Fruit fly (Drosophila melanogaster) whole organism, embryonic: ENCODE measurements around the gene CG31321.

ENCODE experiments used
- Abd-B ChIP-seq: fragments of 200-800 bp; sonication (Bioruptor generic); optimal IDR thresholded peaks from 2 replicates; lab custom pipeline; 2018; ENCODE audit warnings: missing biosample characterization, mild to moderate bottlenecking, missing genetic modification characterization, moderate library complexity
- Aef1 ChIP-seq: fragments of 200-800 bp; sonication (Bioruptor generic); IDR thresholded peaks from 3 replicates; pipeline ENCODE4 v1.3.6; 2022; ENCODE audit warnings: missing biosample characterization, missing genetic modification characterization
- Bteb2 ChIP-seq: fragments of 200-800 bp; sonication (Bioruptor generic); optimal IDR thresholded peaks from 2 replicates; lab custom pipeline; 2016; ENCODE audit warnings: missing biosample characterization, missing genetic modification characterization
- C15 ChIP-seq: fragments of 200-800 bp; sonication (Bioruptor generic); IDR thresholded peaks from 3 replicates; pipeline ENCODE4 v1.3.6; 2022; ENCODE audit warnings: missing biosample characterization, missing genetic modification characterization
- CG10462 ChIP-seq: fragments of 200-800 bp; sonication (Bioruptor generic); optimal IDR thresholded peaks from 2 replicates; lab custom pipeline; 2016; ENCODE audit warnings: missing biosample characterization, missing genetic modification characterization
- CG11456 ChIP-seq: fragments of 200-800 bp; sonication (Bioruptor generic); IDR thresholded peaks from 3 replicates; pipeline ENCODE4 v1.3.6; 2022; ENCODE audit warnings: missing biosample characterization, missing genetic modification characterization
- CG12071 ChIP-seq: fragments of 200-800 bp; sonication (Bioruptor generic); optimal IDR thresholded peaks from 3 replicates; lab custom pipeline; 2018; ENCODE audit warnings: missing biosample characterization, mild to moderate bottlenecking, missing genetic modification characterization
- CG13296 ChIP-seq: fragments of 200-800 bp; sonication (Bioruptor generic); optimal IDR thresholded peaks from 3 replicates; lab custom pipeline; 2018; ENCODE audit warnings: missing biosample characterization, mild to moderate bottlenecking, missing genetic modification characterization
- CG15514 ChIP-seq: fragments of 200-800 bp; sonication (Bioruptor generic); optimal IDR thresholded peaks from 3 replicates; lab custom pipeline; 2017; ENCODE audit warnings: missing biosample characterization, missing genetic modification characterization, mild to moderate bottlenecking, moderate library complexity, missing genetic modification reagents
- CG16815 ChIP-seq: fragments of 200-800 bp; sonication (Bioruptor generic); optimal IDR thresholded peaks from 3 replicates; lab custom pipeline; 2017; ENCODE audit warnings: missing biosample characterization, mild to moderate bottlenecking, missing genetic modification characterization
- CG17328 ChIP-seq: fragments of 200-800 bp; sonication (Bioruptor generic); IDR thresholded peaks from 2 replicates; pipeline ENCODE4 v1.3.6; 2022; ENCODE audit warnings: missing biosample characterization, missing genetic modification characterization
- CG17361 ChIP-seq: fragments of 200-800 bp; sonication (Bioruptor generic); IDR thresholded peaks from 3 replicates; pipeline ENCODE4 v1.3.6; 2022; ENCODE audit warnings: missing biosample characterization, missing genetic modification characterization
- CG17385 ChIP-seq: fragments of 200-800 bp; sonication (Bioruptor generic); optimal IDR thresholded peaks from 3 replicates; lab custom pipeline; 2018; ENCODE audit warnings: missing biosample characterization, mild to moderate bottlenecking, missing genetic modification characterization
- CG17568 ChIP-seq: fragments of 200-800 bp; sonication (Bioruptor generic); optimal IDR thresholded peaks from 2 replicates; lab custom pipeline; 2018; ENCODE audit warnings: missing biosample characterization, mild to moderate bottlenecking, missing genetic modification characterization, moderate library complexity
- CG18011 ChIP-seq: fragments of 200-800 bp; sonication (Bioruptor generic); optimal IDR thresholded peaks from 2 replicates; lab custom pipeline; 2017; ENCODE audit warnings: missing biosample characterization, missing genetic modification characterization, mild to moderate bottlenecking, moderate library complexity, missing genotype
- CG1832 ChIP-seq: fragments of 200-800 bp; sonication (Bioruptor generic); optimal IDR thresholded peaks from 2 replicates; lab custom pipeline; 2017; ENCODE audit warnings: missing biosample characterization, mild to moderate bottlenecking, missing genetic modification characterization, inconsistent platforms
- CG18764 ChIP-seq: fragments of 200-800 bp; sonication (Bioruptor generic); optimal IDR thresholded peaks from 3 replicates; lab custom pipeline; 2016; ENCODE audit warnings: missing biosample characterization, missing genetic modification characterization
- CG2129 ChIP-seq: fragments of 200-800 bp; sonication (Bioruptor generic); IDR thresholded peaks from 2 replicates; pipeline ENCODE4 v1.3.6; 2022; ENCODE audit warnings: missing biosample characterization, missing genetic modification characterization; ENCODE audit not compliant: partially characterized antibody
- CG3847 ChIP-seq: fragments of 200-800 bp; sonication (Bioruptor generic); IDR thresholded peaks from 2 replicates; pipeline ENCODE4 v1.3.6; 2022; ENCODE audit warnings: missing biosample characterization, missing genetic modification characterization
- CG4282 ChIP-seq: fragments of 200-800 bp; sonication (Bioruptor generic); optimal IDR thresholded peaks from 2 replicates; lab custom pipeline; 2016; ENCODE audit warnings: missing biosample characterization, missing genetic modification characterization
- CG6175 ChIP-seq: fragments of 200-800 bp; sonication (Bioruptor generic); IDR thresholded peaks from 3 replicates; pipeline ENCODE4 v1.3.6; 2022; ENCODE audit warnings: missing biosample characterization, missing genetic modification characterization
- CG7745 ChIP-seq: fragments of 200-800 bp; sonication (Bioruptor generic); optimal IDR thresholded peaks from 2 replicates; lab custom pipeline; 2018; ENCODE audit warnings: missing biosample characterization, mild to moderate bottlenecking, missing genetic modification characterization, moderate library complexity
- Deaf1 ChIP-seq: fragments of 200-800 bp; optimal IDR thresholded peaks from 3 replicates; lab custom pipeline; 2019; ENCODE audit warnings: missing biosample characterization, mild to moderate bottlenecking, missing genetic modification characterization, moderate library complexity
- Fer3 ChIP-seq: fragments of 200-800 bp; sonication (Bioruptor generic); optimal IDR thresholded peaks from 2 replicates; lab custom pipeline; 2018; ENCODE audit warnings: missing biosample characterization, mild to moderate bottlenecking, missing genetic modification characterization, moderate library complexity
- Hand ChIP-seq: fragments of 200-800 bp; sonication (Bioruptor generic); optimal IDR thresholded peaks from 2 replicates; lab custom pipeline; 2017; ENCODE audit warnings: mild to moderate bottlenecking, missing biosample characterization, missing genetic modification reagents, missing genetic modification characterization
- Kr ChIP-seq: fragments of 200-800 bp; sonication (Bioruptor generic); optimal IDR thresholded peaks from 2 replicates; lab custom pipeline; 2017; ENCODE audit warnings: missing biosample characterization, mild to moderate bottlenecking, missing genetic modification characterization
- MESR4 ChIP-seq: fragments of 200-800 bp; sonication (Bioruptor generic); optimal IDR thresholded peaks from 2 replicates; lab custom pipeline; 2018; ENCODE audit warnings: missing biosample characterization, mild to moderate bottlenecking, missing genetic modification characterization, moderate library complexity
- Med ChIP-seq: fragments of 200-800 bp; sonication (Bioruptor generic); peaks from one replicate; lab custom pipeline; 2016; ENCODE audit warnings: missing biosample characterization, missing genetic modification characterization, mild to moderate bottlenecking, inconsistent platforms, moderate library complexity
- Oaz ChIP-seq: fragments of 200-800 bp; sonication (Bioruptor generic); IDR thresholded peaks from 2 replicates; pipeline ENCODE4 v1.3.6; 2022; ENCODE audit warnings: missing biosample characterization, missing genetic modification characterization
- Tbp ChIP-seq: fragments of >200 bp; optimal IDR thresholded peaks from 2 replicates; lab custom pipeline; 2018; ENCODE audit warnings: missing biosample characterization, missing genetic modification characterization
- Xbp1 ChIP-seq: fragments of 200-800 bp; sonication (Bioruptor generic); optimal IDR thresholded peaks from 3 replicates; lab custom pipeline; 2016; ENCODE audit warnings: missing biosample characterization, mild to moderate bottlenecking, missing genetic modification characterization
- ac ChIP-seq: fragments of 200-800 bp; sonication (Bioruptor generic); optimal IDR thresholded peaks from 3 replicates; lab custom pipeline; 2017; ENCODE audit warnings: missing biosample characterization, mild to moderate bottlenecking, missing genetic modification characterization
- amos ChIP-seq: fragments of 200-800 bp; sonication (Bioruptor generic); IDR thresholded peaks from 2 replicates; pipeline ENCODE4 v1.3.6; 2022; ENCODE audit warnings: missing biosample characterization, missing genetic modification characterization; ENCODE audit not compliant: partially characterized antibody
- br ChIP-seq: fragments of >200 bp; optimal IDR thresholded peaks from 2 replicates; lab custom pipeline; 2017
- ci ChIP-seq: fragments of 200-800 bp; sonication (Bioruptor generic); IDR thresholded peaks from 3 replicates; pipeline ENCODE4 v1.3.6; 2022; ENCODE audit warnings: missing biosample characterization, missing genetic modification characterization
- crol ChIP-seq: fragments of 200-800 bp; sonication (Bioruptor generic); IDR thresholded peaks from 2 replicates; pipeline ENCODE4 v1.3.6; 2022; ENCODE audit warnings: missing biosample characterization, missing genetic modification characterization
- danr ChIP-seq: fragments of 200-800 bp; sonication (Bioruptor generic); IDR thresholded peaks from 2 replicates; pipeline ENCODE4 v1.3.6; 2022; ENCODE audit warnings: missing biosample characterization, missing genetic modification characterization
- dmrt11E ChIP-seq: fragments of 200-800 bp; sonication (Bioruptor generic); optimal IDR thresholded peaks from 3 replicates; lab custom pipeline; 2018; ENCODE audit warnings: missing biosample characterization, mild to moderate bottlenecking, missing genetic modification characterization, moderate library complexity
- esg ChIP-seq: fragments of 200-800 bp; sonication (Bioruptor generic); conservative IDR thresholded peaks from 2 replicates; pipeline ENCODE4 v1.3.6; 2022; ENCODE audit warnings: missing biosample characterization, missing genetic modification characterization
- fd64A ChIP-seq: fragments of 200-800 bp; sonication (Bioruptor generic); optimal IDR thresholded peaks from 3 replicates; lab custom pipeline; 2018; ENCODE audit warnings: missing biosample characterization, mild to moderate bottlenecking, missing genetic modification characterization
- grau ChIP-seq: fragments of 200-800 bp; optimal IDR thresholded peaks from 3 replicates; lab custom pipeline; 2019; ENCODE audit warnings: missing biosample characterization, mild to moderate bottlenecking, missing genetic modification characterization, moderate library complexity
- klu ChIP-seq: fragments of 200-800 bp; sonication (Bioruptor generic); IDR thresholded peaks from 2 replicates; pipeline ENCODE4 v1.3.6; 2022; ENCODE audit warnings: missing biosample characterization, missing genetic modification characterization
- mirr ChIP-seq: fragments of 200-800 bp; sonication (Bioruptor generic); optimal IDR thresholded peaks from 3 replicates; lab custom pipeline; 2018; ENCODE audit warnings: missing biosample characterization, mild to moderate bottlenecking, missing genetic modification characterization
- nom ChIP-seq: fragments of 200-800 bp; sonication (Bioruptor generic); optimal IDR thresholded peaks from 2 replicates; lab custom pipeline; 2017; ENCODE audit warnings: missing biosample characterization, missing genetic modification characterization, mild to moderate bottlenecking, moderate library complexity, missing genetic modification reagents
- oc ChIP-seq: fragments of 200-800 bp; sonication (Bioruptor generic); optimal IDR thresholded peaks from 2 replicates; lab custom pipeline; 2018; ENCODE audit warnings: missing biosample characterization, mild to moderate bottlenecking, missing genetic modification characterization, moderate library complexity
- ro ChIP-seq: fragments of 200-800 bp; sonication (Bioruptor generic); IDR thresholded peaks from 2 replicates; pipeline ENCODE4 v1.3.6; 2022; ENCODE audit warnings: missing biosample characterization, missing genetic modification characterization
- row ChIP-seq: fragments of 200-800 bp; sonication (Bioruptor generic); IDR thresholded peaks from 3 replicates; pipeline ENCODE4 v1.3.6; 2022; ENCODE audit warnings: missing biosample characterization, missing genetic modification characterization
- sd ChIP-seq: fragments of 200-800 bp; sonication (Bioruptor generic); optimal IDR thresholded peaks from 3 replicates; lab custom pipeline; 2018; ENCODE audit warnings: missing biosample characterization, mild to moderate bottlenecking, missing genetic modification characterization, moderate library complexity
- slbo ChIP-seq: fragments of 200-800 bp; sonication (Bioruptor generic); IDR thresholded peaks from 2 replicates; pipeline ENCODE4 v1.3.6; 2022; ENCODE audit warnings: missing biosample characterization, missing genetic modification characterization
- wdn ChIP-seq: fragments of 200-800 bp; sonication (Bioruptor generic); IDR thresholded peaks from 2 replicates; pipeline ENCODE4 v1.3.6; 2022; ENCODE audit warnings: missing biosample characterization, missing genetic modification characterization

Gene CG31321

dm6 chr3R:14282215-14283041 lies 27.7 kb upstream of the CG31321 start (continued):
- TF ChIP-seq CG18011 (GFP tag; lab: Kevin White, UChicago): no peak
- no peak for TF ChIP-seq CG11456
- TF ChIP-seq ro (GFP tag; lab: Robert Waterston, UW): no peak
- no peak for TF ChIP-seq fd64A (GFP tag; lab: Kevin White, UChicago)
- no peak for TF ChIP-seq wdn (GFP tag; lab: Robert Waterston, UW)
- 0 out of 2 replicates have a peak, but pooled peaks have one; percentile 10 for TF ChIP-seq slbo (GFP tag; lab: Robert Waterston, UW)
- TF ChIP-seq danr (GFP tag; lab: Robert Waterston, UW): no peak
- TF ChIP-seq Abd-B (GFP tag; lab: Kevin White, UChicago): no peak
- peak; percentile 85 for TF ChIP-seq sd (tag; lab: Kevin White, UChicago)
- TF ChIP-seq CG6175 (GFP tag; lab: Robert Waterston, UW): 0 out of 3 replicates have a peak, but pooled peaks have one; percentile 22
- no peak for TF ChIP-seq amos
- no peak for TF ChIP-seq CG2129 (GFP tag; lab: Robert Waterston, UW)
- TF ChIP-seq oc (tag; lab: Kevin White, UChicago): peak; percentile 51
- peak; percentile 40 for TF ChIP-seq CG17385 (GFP tag; lab: Kevin White, UChicago)
- TF ChIP-seq CG17361 (GFP tag; lab: Robert Waterston, UW): no peak
- TF ChIP-seq Tbp (GFP tag; lab: Kevin White, UChicago): no peak
- TF ChIP-seq klu (GFP tag; lab: Robert Waterston, UW): no peak
- no peak for TF ChIP-seq CG4282 (GFP tag; lab: Kevin White, UChicago)
- TF ChIP-seq crol (GFP tag; lab: Robert Waterston, UW): peak; percentile 90
- no peak for TF ChIP-seq CG10462 (GFP tag; lab: Kevin White, UChicago)
- no peak for TF ChIP-seq MESR4 (GFP tag; lab: Kevin White, UChicago)
- TF ChIP-seq ac (GFP tag; lab: Kevin White, UChicago): no peak
- TF ChIP-seq CG16815: no peak
- peak; percentile 22 for TF ChIP-seq mirr
- TF ChIP-seq esg (GFP tag; lab: Robert Waterston, UW): no peak
- TF ChIP-seq CG12071 (GFP tag; lab: Kevin White, UChicago): no peak
- no peak for TF ChIP-seq nom
- TF ChIP-seq Deaf1: peak; percentile 98
- TF ChIP-seq Bteb2: no peak
- TF ChIP-seq Kr (GFP tag; lab: Kevin White, UChicago): no peak
- no peak for TF ChIP-seq dmrt11E
- no peak for TF ChIP-seq CG15514 (GFP tag; lab: Kevin White, UChicago)
- no peak for TF ChIP-seq C15 (GFP tag; lab: Robert Waterston, UW)
- no peak for TF ChIP-seq CG3847 (GFP tag; lab: Robert Waterston, UW)
- no peak for TF ChIP-seq br
- no peak for TF ChIP-seq Oaz (GFP tag; lab: Robert Waterston, UW)
- no peak for TF ChIP-seq CG18764 (GFP tag; lab: Kevin White, UChicago)
- TF ChIP-seq row: peak; percentile 10; the same call in 1 of the 3 replicates
- TF ChIP-seq CG13296 (GFP tag; lab: Kevin White, UChicago): no peak
- TF ChIP-seq Xbp1: no peak
- peak; percentile 14 for TF ChIP-seq Med (GFP tag; lab: Kevin White, UChicago)
- TF ChIP-seq CG1832 (GFP tag; lab: Kevin White, UChicago): peak; percentile 77
- TF ChIP-seq CG17328 (GFP tag; lab: Robert Waterston, UW): no peak
- TF ChIP-seq grau: peak; percentile 54
- TF ChIP-seq ci (GFP tag; lab: Robert Waterston, UW): peak; percentile 44; the same call in 1 of the 3 replicates
- TF ChIP-seq Fer3: no peak
- no peak for TF ChIP-seq Hand (GFP tag; lab: Kevin White, UChicago)
- no peak for TF ChIP-seq CG17568
- TF ChIP-seq Aef1: no peak
- TF ChIP-seq CG7745 (tag; lab: Kevin White, UChicago): peak; percentile 24
